Worm (Caenorhabditis elegans): ENCODE data around the gene tram-1.

tram-1 gene

ce11 chrIV:10243276-10243675 lies 22.2 kb upstream of the tram-1 start, which contains the start of gene tkt-1:
tkt-1 (plus strand) TSS chrIV:10243612.
- TF ChIP-seq nhr-102 (tag; optimal IDR thresholded peaks at IDR 0.05) (no peak), tag-97 (GFP tag; IDR thresholded peaks at IDR 0.05) (no peak), mes-2 (tag; optimal IDR thresholded peaks at IDR 0.05; ENCODE audit: poor library complexity, severe bottlenecking) (no peak), daf-12 (tag; optimal IDR thresholded peaks at IDR 0.05) (no peak), ces-1 (GFP tag; optimal IDR thresholded peaks at IDR 0.05) (no peak), aly-2 (tag; optimal IDR thresholded peaks at IDR 0.05) (no peak), nhr-237 (tag; optimal IDR thresholded peaks at IDR 0.05) (no peak), nhr-11 (tag; optimal IDR thresholded peaks at IDR 0.05) (no peak), ceh-62 (tag; optimal IDR thresholded peaks at IDR 0.05) (no peak), lsy-2 (tag; optimal IDR thresholded peaks at IDR 0.05) (peak in 1 of 2 experiments; percentile 9), dmd-8 (GFP tag; IDR thresholded peaks at IDR 0.05) (no peak), T26A8.4 (GFP tag; IDR thresholded peaks at IDR 0.05) (no peak), hif-1 (tag; optimal IDR thresholded peaks at IDR 0.05) (no peak), lin-1 (GFP tag; IDR thresholded peaks at IDR 0.05) (no peak), fos-1 (tag; optimal IDR thresholded peaks at IDR 0.05) (no peak), duxl-1 (tag; optimal IDR thresholded peaks at IDR 0.05; ENCODE audit: poor library complexity) (no peak), ztf-7 (tag; optimal IDR thresholded peaks at IDR 0.05) (no peak), hmg-1.1 (GFP tag; IDR thresholded peaks at IDR 0.05) (no peak), Y105C5A.15 (GFP tag; IDR thresholded peaks at IDR 0.05) (no peak), rbr-2 (tag; optimal IDR thresholded peaks at IDR 0.05) (no peak), mxl-3 (GFP tag; optimal IDR thresholded peaks at IDR 0.05) (no peak), nhr-6 (tag; optimal IDR thresholded peaks at IDR 0.05) (no peak), nhr-111 (GFP tag; optimal IDR thresholded peaks at IDR 0.05) (no peak), nhr-10 (tag; optimal IDR thresholded peaks at IDR 0.05) (peak; percentile 36), fkh-10 (GFP tag; optimal IDR thresholded peaks at IDR 0.05) (no peak), ceh-28 (tag; optimal IDR thresholded peaks at IDR 0.05) (no peak), T20F7.1 (GFP tag; optimal IDR thresholded peaks at IDR 0.05) (peak; percentile 14), ama-1 (optimal IDR thresholded peaks at IDR 0.05) (no peak), F37D6.2 (tag; optimal IDR thresholded peaks at IDR 0.05) (no peak), mep-1 (tag; optimal IDR thresholded peaks at IDR 0.05) (peak; percentile 2), lin-15B (tag; optimal IDR thresholded peaks at IDR 0.05) (no peak), unc-39 (tag; optimal IDR thresholded peaks at IDR 0.05) (no peak), ceh-32 (tag; optimal IDR thresholded peaks at IDR 0.05; ENCODE audit: poor library complexity) (no peak), mdt-29 (GFP tag; IDR thresholded peaks at IDR 0.05) (no peak), ceh-82 (tag; optimal IDR thresholded peaks at IDR 0.05) (no peak), vab-7 (GFP tag; IDR thresholded peaks at IDR 0.05) (no peak), dve-1 (tag; optimal IDR thresholded peaks at IDR 0.05; ENCODE audit: insufficient read depth) (peak; percentile 52), pha-4 (GFP tag; IDR thresholded peaks at IDR 0.05) (no peak), pha-4 (tag; optimal IDR thresholded peaks at IDR 0.05) (no peak), ZK546.5 (tag; optimal IDR thresholded peaks at IDR 0.05) (no peak), R02D3.7 (tag; optimal IDR thresholded peaks at IDR 0.05) (no peak), aha-1 (tag) (no peak), mdl-1 (tag; optimal IDR thresholded peaks at IDR 0.05) (no peak), madf-5 (GFP tag; IDR thresholded peaks at IDR 0.05) (no peak), zip-11 (GFP tag; IDR thresholded peaks at IDR 0.05) (no peak), lin-38 (GFP tag; IDR thresholded peaks at IDR 0.05) (peak; percentile 23), daf-19 (GFP tag; conservative IDR thresholded peaks at IDR 0.05) (no peak), saeg-2 (GFP tag; IDR thresholded peaks at IDR 0.05) (no peak), ztf-11 (tag; optimal IDR thresholded peaks at IDR 0.05) (no peak), zip-2 (tag; optimal IDR thresholded peaks at IDR 0.05) (no peak), dpl-1 (GFP tag; optimal IDR thresholded peaks at IDR 0.05) (no peak), nhr-76 (tag; optimal IDR thresholded peaks at IDR 0.05) (no peak), mxl-2 (GFP tag; conservative IDR thresholded peaks at IDR 0.05) (no peak), dmd-9 (GFP tag; IDR thresholded peaks at IDR 0.05) (no peak)

Measured in whole organism, L4 larva.